Worm (Caenorhabditis elegans): ENCODE data around the gene T05A8.2.

- TF ChIP-seq dao-5 (tag; optimal IDR thresholded peaks at IDR 0.05) (no peak), him-1 (tag; optimal IDR thresholded peaks at IDR 0.05) (no peak)
Measured at ce11 chrII:2686985-2687675, 23.7 kb downstream of the T05A8.2 start, which contains the start of the genes sup-9 and nspf-1.

Data from whole organism, L4/young adult.